Fruit fly (Drosophila melanogaster) whole organism, embryonic: ENCODE measurements around the gene bin.

Experiments
- Ada2b ChIP-seq: fragments of 200-800 bp; sonication (Bioruptor generic); IDR thresholded peaks from 2 replicates; pipeline ENCODE4 v1.3.6; 2022; ENCODE audit warnings: missing biosample characterization, missing genetic modification characterization
- Adf1 ChIP-seq: fragments of 200-800 bp; sonication (Bioruptor generic); IDR thresholded peaks from 2 replicates; pipeline ENCODE4 v1.3.6; 2022; ENCODE audit warnings: missing biosample characterization, missing genetic modification characterization
- Atf-2 ChIP-seq: fragments of 200-800 bp; sonication (Bioruptor generic); optimal IDR thresholded peaks from 2 replicates; lab custom pipeline; 2016; ENCODE audit warnings: missing biosample characterization, missing genetic modification characterization
- B-H1 ChIP-seq: fragments of 200-800 bp; sonication (Bioruptor generic); IDR thresholded peaks from 3 replicates; pipeline ENCODE4 v1.3.6; 2022; ENCODE audit warnings: missing biosample characterization, missing genetic modification characterization
- BtbVII ChIP-seq: fragments of 200-800 bp; sonication (Bioruptor generic); optimal IDR thresholded peaks from 3 replicates; lab custom pipeline; 2017; ENCODE audit warnings: missing biosample characterization, mild to moderate bottlenecking, missing genetic modification characterization
- CG10209 ChIP-seq: fragments of 200-800 bp; sonication (Bioruptor generic); optimal IDR thresholded peaks from 3 replicates; lab custom pipeline; 2017; ENCODE audit warnings: missing biosample characterization, mild to moderate bottlenecking, missing genetic modification characterization, missing genetic modification reagents
- CG10431 ChIP-seq: fragments of 200-800 bp; sonication (Bioruptor generic); optimal IDR thresholded peaks from 3 replicates; lab custom pipeline; 2018; ENCODE audit warnings: missing biosample characterization, mild to moderate bottlenecking, missing genetic modification characterization
- CG12391 ChIP-seq: fragments of 200-800 bp; sonication (Bioruptor generic); optimal IDR thresholded peaks from 3 replicates; lab custom pipeline; 2018; ENCODE audit warnings: missing biosample characterization, mild to moderate bottlenecking, missing genetic modification characterization, moderate library complexity
- CG14441 ChIP-seq: fragments of 200-800 bp; sonication (Bioruptor generic); IDR thresholded peaks from 2 replicates; pipeline ENCODE4 v1.3.6; 2022; ENCODE audit warnings: missing biosample characterization, missing genetic modification characterization
- CG15011 ChIP-seq: fragments of 200-800 bp; sonication (Bioruptor generic); optimal IDR thresholded peaks from 3 replicates; lab custom pipeline; 2018; ENCODE audit warnings: missing biosample characterization, mild to moderate bottlenecking, missing genetic modification characterization
- CG15696 ChIP-seq: fragments of 200-800 bp; sonication (Bioruptor generic); optimal IDR thresholded peaks from 2 replicates; lab custom pipeline; 2019; ENCODE audit warnings: missing biosample characterization, mild to moderate bottlenecking, missing genetic modification characterization, moderate library complexity
- CG17186 ChIP-seq: fragments of 200-800 bp; sonication (Bioruptor generic); optimal IDR thresholded peaks from 3 replicates; lab custom pipeline; 2017; ENCODE audit warnings: missing biosample characterization, missing genetic modification reagents, missing genetic modification characterization
- CG17802 ChIP-seq: fragments of 200-800 bp; sonication (Bioruptor generic); optimal IDR thresholded peaks from 2 replicates; lab custom pipeline; 2018; ENCODE audit warnings: missing biosample characterization, mild to moderate bottlenecking, missing genetic modification characterization, moderate library complexity
- CG18619 ChIP-seq: fragments of 200-800 bp; sonication (Bioruptor generic); optimal IDR thresholded peaks from 3 replicates; lab custom pipeline; 2017; ENCODE audit warnings: missing biosample characterization, mild to moderate bottlenecking, missing genetic modification characterization
- CG2129 ChIP-seq: fragments of 200-800 bp; sonication (Bioruptor generic); IDR thresholded peaks from 2 replicates; pipeline ENCODE4 v1.3.6; 2022; ENCODE audit warnings: missing biosample characterization, missing genetic modification characterization; ENCODE audit not compliant: partially characterized antibody
- CG2202 ChIP-seq: fragments of 200-800 bp; sonication (Bioruptor generic); optimal IDR thresholded peaks from 2 replicates; lab custom pipeline; 2018; ENCODE audit warnings: missing biosample characterization, mild to moderate bottlenecking, missing genetic modification characterization
- CG30403 ChIP-seq: fragments of 200-800 bp; sonication (Bioruptor generic); optimal IDR thresholded peaks from 3 replicates; lab custom pipeline; 2016; ENCODE audit warnings: missing biosample characterization, missing genetic modification characterization
- CG32767 ChIP-seq: fragments of 200-800 bp; sonication (Bioruptor generic); IDR thresholded peaks from 2 replicates; pipeline ENCODE4 v1.3.6; 2022; ENCODE audit warnings: missing biosample characterization, missing genetic modification characterization
- CG3407 ChIP-seq: fragments of 200-800 bp; sonication (Bioruptor generic); optimal IDR thresholded peaks from 2 replicates; lab custom pipeline; 2018; ENCODE audit warnings: missing biosample characterization, mild to moderate bottlenecking, missing genetic modification characterization
- CG4360 ChIP-seq: fragments of 200-800 bp; sonication (Bioruptor generic); IDR thresholded peaks from 2 replicates; pipeline ENCODE4 v1.3.6; 2022; ENCODE audit warnings: missing biosample characterization, missing genetic modification characterization
- CG4424 ChIP-seq: fragments of 200-800 bp; sonication (Bioruptor generic); optimal IDR thresholded peaks from 3 replicates; lab custom pipeline; 2016; ENCODE audit warnings: missing biosample characterization, missing genetic modification characterization
- CG4617 ChIP-seq: fragments of 200-800 bp; sonication (Bioruptor generic); optimal IDR thresholded peaks from 3 replicates; lab custom pipeline; 2016; ENCODE audit warnings: missing biosample characterization, missing genetic modification characterization, borderline replicate concordance
- CG5245 ChIP-seq: fragments of 200-800 bp; sonication (Bioruptor generic); optimal IDR thresholded peaks from 3 replicates; lab custom pipeline; 2016; ENCODE audit warnings: missing biosample characterization, missing genetic modification characterization
- CG6689 ChIP-seq: fragments of 200-800 bp; sonication (Bioruptor generic); IDR thresholded peaks from 2 replicates; pipeline ENCODE4 v1.3.6; 2022; ENCODE audit warnings: missing biosample characterization, missing genetic modification characterization
- CG8924 ChIP-seq: fragments of 200-800 bp; optimal IDR thresholded peaks from 3 replicates; lab custom pipeline; 2019; ENCODE audit warnings: missing biosample characterization, mild to moderate bottlenecking, missing genetic modification characterization, moderate library complexity
- CG9817 ChIP-seq: fragments of 200-800 bp; sonication (Bioruptor generic); optimal IDR thresholded peaks from 2 replicates; lab custom pipeline; 2018; ENCODE audit warnings: missing biosample characterization, mild to moderate bottlenecking, missing genetic modification characterization, moderate library complexity
- Doc3 ChIP-seq: fragments of 200-800 bp; sonication (Bioruptor generic); IDR thresholded peaks from 3 replicates; pipeline ENCODE4 v1.3.6; 2022; ENCODE audit warnings: missing biosample characterization, missing genetic modification characterization; ENCODE audit not compliant: partially characterized antibody
- HLH4C ChIP-seq: fragments of 200-800 bp; sonication (Bioruptor generic); IDR thresholded peaks from 3 replicates; pipeline ENCODE4 v1.3.6; 2022; ENCODE audit warnings: missing biosample characterization, missing genetic modification characterization; ENCODE audit not compliant: partially characterized antibody
- HLHmδ ChIP-seq: fragments of 200-800 bp; sonication (Bioruptor generic); optimal IDR thresholded peaks from 2 replicates; lab custom pipeline; 2018; ENCODE audit warnings: missing biosample characterization, mild to moderate bottlenecking, missing genetic modification characterization, moderate library complexity
- Myb ChIP-seq: fragments of 200-800 bp; sonication (Bioruptor generic); optimal IDR thresholded peaks from 2 replicates; lab custom pipeline; 2016; ENCODE audit warnings: missing biosample characterization, missing genetic modification characterization
- TFAM ChIP-seq: fragments of 200-800 bp; sonication (Bioruptor generic); optimal IDR thresholded peaks from 2 replicates; lab custom pipeline; 2017; ENCODE audit warnings: missing biosample characterization, missing genetic modification characterization, inconsistent platforms
- Trl ChIP-seq, 3 experiments: fragments of >200 bp in 2 of 3; fragments of 200-800 bp in 1 of 3; sonication (Bioruptor generic) in 1 of 3; optimal IDR thresholded peaks; 2 replicates in 1 of 3; 3 replicates in 2 of 3; lab custom pipeline; 2016 to 2017; ENCODE audit warnings: missing biosample characterization in 1 of 3, missing genetic modification characterization in 1 of 3
- btn ChIP-seq: fragments of 200-800 bp; sonication (Bioruptor generic); optimal IDR thresholded peaks from 2 replicates; lab custom pipeline; 2016; ENCODE audit warnings: missing biosample characterization, missing genetic modification characterization
- chn ChIP-seq: fragments of 200-800 bp; sonication (Bioruptor generic); optimal IDR thresholded peaks from 2 replicates; lab custom pipeline; 2016; ENCODE audit warnings: missing biosample characterization, missing genetic modification characterization
- corto ChIP-seq: fragments of 200-800 bp; sonication (Bioruptor generic); optimal IDR thresholded peaks from 2 replicates; lab custom pipeline; 2016; ENCODE audit warnings: missing biosample characterization, mild to moderate bottlenecking, missing genetic modification characterization, moderate library complexity
- danr ChIP-seq: fragments of 200-800 bp; sonication (Bioruptor generic); IDR thresholded peaks from 2 replicates; pipeline ENCODE4 v1.3.6; 2022; ENCODE audit warnings: missing biosample characterization, missing genetic modification characterization
- gfzf ChIP-seq: fragments of 200-800 bp; sonication (Bioruptor generic); optimal IDR thresholded peaks from 2 replicates; lab custom pipeline; 2016; ENCODE audit warnings: missing biosample characterization, mild to moderate bottlenecking, missing genetic modification characterization, moderate library complexity
- jing ChIP-seq: fragments of 200-800 bp; sonication (Bioruptor generic); optimal IDR thresholded peaks from 2 replicates; lab custom pipeline; 2018; ENCODE audit warnings: missing biosample characterization, mild to moderate bottlenecking, missing genetic modification characterization
- kni ChIP-seq: fragments of 200-800 bp; sonication (Bioruptor generic); optimal IDR thresholded peaks from 3 replicates; lab custom pipeline; 2017; ENCODE audit warnings: mild to moderate bottlenecking, missing biosample characterization, missing genetic modification reagents, missing genetic modification characterization
- knrl ChIP-seq: fragments of 200-800 bp; sonication (Bioruptor generic); IDR thresholded peaks from 3 replicates; pipeline ENCODE4 v1.3.6; 2022; ENCODE audit warnings: missing biosample characterization, missing genetic modification characterization; ENCODE audit not compliant: partially characterized antibody
- maf-S ChIP-seq: fragments of 200-800 bp; sonication (Bioruptor generic); optimal IDR thresholded peaks from 2 replicates; lab custom pipeline; 2016; ENCODE audit warnings: missing biosample characterization, missing genetic modification characterization
- row ChIP-seq: fragments of 200-800 bp; sonication (Bioruptor generic); IDR thresholded peaks from 3 replicates; pipeline ENCODE4 v1.3.6; 2022; ENCODE audit warnings: missing biosample characterization, missing genetic modification characterization
- sob ChIP-seq: fragments of 200-800 bp; sonication (Bioruptor generic); IDR thresholded peaks from 2 replicates; pipeline ENCODE4 v1.3.6; 2022; ENCODE audit warnings: missing biosample characterization, missing genetic modification characterization
- usp ChIP-seq: fragments of >200 bp; optimal IDR thresholded peaks from 2 replicates; lab custom pipeline; 2017; ENCODE audit warnings: missing biosample characterization, missing genetic modification characterization
- vvl ChIP-seq: fragments of 200-800 bp; sonication (Bioruptor generic); IDR thresholded peaks from 2 replicates; pipeline ENCODE4 v1.3.6; 2022; ENCODE audit warnings: missing biosample characterization, missing genetic modification characterization
- wdn ChIP-seq: fragments of 200-800 bp; sonication (Bioruptor generic); IDR thresholded peaks from 2 replicates; pipeline ENCODE4 v1.3.6; 2022; ENCODE audit warnings: missing biosample characterization, missing genetic modification characterization
- wek ChIP-seq: fragments of 200-800 bp; sonication (Bioruptor generic); optimal IDR thresholded peaks from 3 replicates; lab custom pipeline; 2018; ENCODE audit warnings: missing biosample characterization, mild to moderate bottlenecking, missing genetic modification characterization, moderate library complexity
- wor ChIP-seq: fragments of 200-800 bp; sonication (Bioruptor generic); IDR thresholded peaks from 2 replicates; pipeline ENCODE4 v1.3.6; 2022; ENCODE audit warnings: missing biosample characterization, missing genetic modification characterization
- zfh2 ChIP-seq: fragments of 200-800 bp; sonication (Bioruptor generic); optimal IDR thresholded peaks from 2 replicates; lab custom pipeline; 2016; ENCODE audit warnings: missing biosample characterization, missing genetic modification characterization

The bin gene

DNA sequence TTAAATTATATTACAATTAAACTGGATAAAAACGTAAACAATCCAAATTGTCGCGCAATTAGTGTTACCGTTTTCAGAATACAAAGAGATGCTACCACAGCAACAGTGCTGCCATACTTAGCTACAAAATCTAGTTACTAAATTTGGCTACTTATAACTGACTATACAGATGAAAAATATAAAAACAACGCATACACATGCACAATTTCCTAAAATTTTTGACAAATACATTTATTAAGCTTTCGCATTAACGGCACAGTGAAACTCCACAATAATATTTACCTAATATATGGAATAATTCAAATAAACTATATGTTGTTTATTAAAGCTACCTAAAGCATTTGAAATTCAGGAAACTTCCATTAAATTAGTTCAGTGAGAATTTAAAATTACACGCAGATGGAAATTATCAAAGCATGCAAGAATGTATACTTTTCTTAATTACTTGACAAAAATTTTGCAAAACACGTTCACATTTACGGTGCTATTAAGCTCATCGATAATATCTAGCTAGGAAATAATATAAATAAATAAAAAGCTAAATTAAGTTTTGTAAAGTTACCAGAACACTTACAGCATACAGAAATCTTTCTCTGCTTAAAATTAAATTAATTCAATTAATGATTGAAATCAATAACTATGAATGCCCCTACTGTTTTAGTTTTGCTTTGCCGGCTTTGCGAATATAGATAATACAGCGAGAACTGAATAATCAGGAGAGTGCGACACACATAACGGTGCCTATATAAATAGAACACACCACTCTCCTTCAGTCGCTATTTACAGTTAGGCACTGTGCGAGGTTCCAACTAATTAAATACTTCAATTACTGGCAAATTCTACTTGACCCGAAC lies 21.2 kb upstream of the bin start, which contains the start of the genes Mis12 and CG9953 (continued):
- TF ChIP-seq Atf-2 (GFP tag; lab: Kevin White, UChicago) (no peak), vvl (GFP tag; lab: Robert Waterston, UW) (peak; percentile 78), CG3407 (GFP tag; lab: Kevin White, UChicago) (no peak), sob (no peak), Doc3 (no peak), kni (GFP tag; lab: Kevin White, UChicago) (no peak), CG14441 (GFP tag; lab: Robert Waterston, UW) (no peak), CG15011 (GFP tag; lab: Kevin White, UChicago) (no peak), TFAM (GFP tag; lab: Kevin White, UChicago) (no peak), Myb (GFP tag; lab: Kevin White, UChicago) (no peak), CG10431 (GFP tag; lab: Kevin White, UChicago) (no peak), CG15696 (no peak), BtbVII (no peak), wdn (GFP tag; lab: Robert Waterston, UW) (no peak), CG30403 (GFP tag; lab: Kevin White, UChicago) (peak; percentile 72), CG17802 (tag; lab: Kevin White, UChicago) (peak; percentile 45), CG4617 (no peak), btn (GFP tag; lab: Kevin White, UChicago) (no peak), danr (GFP tag; lab: Robert Waterston, UW) (no peak), Adf1 (GFP tag; lab: Robert Waterston, UW) (no peak), chn (GFP tag; lab: Kevin White, UChicago) (peak; percentile 11), row (GFP tag; lab: Robert Waterston, UW) (peak; percentile 85), usp (GFP tag; lab: Kevin White, UChicago) (no peak), wor (no peak), CG2202 (tag; lab: Kevin White, UChicago) (no peak), CG6689 (GFP tag; lab: Robert Waterston, UW) (peak; percentile 70), jing (GFP tag; lab: Kevin White, UChicago) (no peak), CG12391 (peak; percentile 64), CG9817 (tag; lab: Kevin White, UChicago) (peak; percentile 5), B-H1 (GFP tag; lab: Robert Waterston, UW) (no peak; the same call in 2 of the 3 replicates), CG17186 (GFP tag; lab: Kevin White, UChicago) (no peak), zfh2 (peak; percentile 14), corto (no peak), CG32767 (GFP tag; lab: Robert Waterston, UW) (0 out of 2 replicates have a peak, but pooled peaks have one; percentile 49), CG18619 (GFP tag; lab: Kevin White, UChicago) (peak; percentile 37), Trl (optimal IDR thresholded peaks at IDR 0.05; lab: Kevin White, UChicago) (no peak), Trl (GFP tag; optimal IDR thresholded peaks at IDR 0.05; lab: Kevin White, UChicago) (no peak), CG5245 (no peak), CG4360 (GFP tag; lab: Robert Waterston, UW) (no peak), maf-S (GFP tag; lab: Kevin White, UChicago) (no peak), wek (GFP tag; lab: Kevin White, UChicago) (peak; percentile 72), HLH4C (GFP tag; lab: Robert Waterston, UW) (no peak), CG2129 (GFP tag; lab: Robert Waterston, UW) (no peak), gfzf (GFP tag; lab: Kevin White, UChicago) (peak; percentile 67), CG10209 (GFP tag; lab: Kevin White, UChicago) (peak; percentile 32), CG8924 (tag; lab: Kevin White, UChicago) (peak; percentile 57), HLHmδ (GFP tag; lab: Kevin White, UChicago) (no peak), CG4424 (GFP tag; lab: Kevin White, UChicago) (peak; percentile 35), Ada2b (GFP tag; lab: Robert Waterston, UW) (peak; percentile 17; the same call in 1 of the 2 replicates), knrl (GFP tag; lab: Robert Waterston, UW) (no peak)
